Worm (Caenorhabditis elegans): ENCODE results near the gene K02E10.5.

DNA sequence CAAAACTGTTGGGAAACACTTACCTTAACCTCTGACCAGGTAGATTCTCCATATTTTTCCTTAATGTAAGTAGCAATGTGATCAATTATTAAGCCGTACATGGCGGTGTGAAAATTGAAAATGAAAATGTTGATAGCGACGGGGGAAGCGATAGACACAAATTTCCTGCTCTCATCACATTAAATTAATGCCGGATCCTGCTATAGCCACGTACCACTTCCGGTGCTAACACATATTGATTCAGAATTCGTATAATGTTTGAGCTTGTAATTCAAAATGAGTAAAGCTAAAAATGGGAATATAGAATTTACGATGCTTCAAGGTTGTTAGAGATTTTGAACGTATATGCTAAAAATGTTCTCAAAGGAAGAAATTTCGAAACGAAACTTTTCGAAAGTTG, 51.3 kb downstream of the K02E10.5 start, which contains the start of gene gcy-31:
- no peak for TF ChIP-seq ref-1 (GFP tag; conservative IDR thresholded peaks at IDR 0.05)
- no peak for TF ChIP-seq ztf-29 (GFP tag; IDR thresholded peaks at IDR 0.05)
- TF ChIP-seq tab-1 (GFP tag; IDR thresholded peaks at IDR 0.05), result no peak
- TF ChIP-seq ztf-23 (GFP tag; IDR thresholded peaks at IDR 0.05), result no peak
